Worm (Caenorhabditis elegans) whole organism, L1 larva: Measurements from ENCODE around the gene Y45G5AM.3.

Source experiments
- C04F5.9 ChIP-seq: sonication (generic microtip); optimal IDR thresholded peaks from 2 replicates; lab custom pipeline; 2016; ENCODE audit warnings: missing genetic modification characterization, missing compliant biosample characterization
- efl-1 ChIP-seq, 4 experiments: fragments of 150-350 bp; optimal IDR thresholded peaks in 3 of 4; peaks in 1 of 4; 1 replicate in 1 of 4; 2 replicates in 3 of 4; lab custom pipeline; 2014; ENCODE audit warnings: missing biosample characterization in 2 of 4, missing genetic modification characterization in 2 of 4, missing genetic modification reagents in 2 of 4
- efl-3 ChIP-seq: fragments of 200-800 bp; sonication (Bioruptor generic); optimal IDR thresholded peaks from 2 replicates; lab custom pipeline; 2018; ENCODE audit warnings: mild to moderate bottlenecking, missing genetic modification characterization, missing compliant biosample characterization
- jun-1 ChIP-seq: fragments of 150-350 bp; optimal IDR thresholded peaks from 2 replicates; lab custom pipeline; 2014; ENCODE audit warnings: missing biosample characterization, missing genetic modification reagents, missing genetic modification characterization
- mab-9 ChIP-seq: fragments of 200-800 bp; sonication (Bioruptor generic); IDR thresholded peaks from 2 replicates; pipeline ENCODE4 v1.3.6; 2022; ENCODE audit warnings: missing genetic modification reagents, missing genetic modification characterization, missing compliant biosample characterization
- skn-1 ChIP-seq: fragments of 150-350 bp; optimal IDR thresholded peaks from 2 replicates; lab custom pipeline; 2014; ENCODE audit warnings: missing biosample characterization, missing genetic modification characterization

DNA sequence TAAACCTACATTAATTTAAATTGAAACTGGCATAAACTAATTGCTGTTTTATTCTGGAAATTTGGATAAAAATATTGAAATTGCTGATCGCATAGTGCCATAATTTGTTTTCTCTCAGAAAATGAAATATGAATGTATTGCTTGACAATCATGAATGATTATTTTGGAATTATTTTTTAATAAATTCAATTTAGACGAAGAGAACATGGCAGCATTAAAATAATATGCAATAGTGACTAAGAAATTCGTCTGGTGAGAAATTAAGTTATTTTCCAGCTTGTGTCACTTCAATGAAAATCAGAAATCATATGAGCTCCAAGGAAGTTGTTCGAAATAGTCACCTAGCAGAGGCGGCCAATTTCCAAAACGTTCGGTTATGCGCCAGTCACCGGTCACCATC lies 49.7 kb upstream of the Y45G5AM.3 start, which contains the start of gene srw-133:
- TF ChIP-seq skn-1 (tag; lab: Kevin White, UChicago) (no peak), C04F5.9 (no peak), jun-1 (no peak), efl-3 (GFP tag; lab: Kevin White, UChicago) (no peak), mab-9 (no peak), efl-1 (optimal IDR thresholded peaks at IDR 0.05; lab: Kevin White, UChicago) (no peak), efl-1 (GFP tag; optimal IDR thresholded peaks at IDR 0.05 in 1 of 2; lab: Kevin White, UChicago) (peak in 1 of 2 experiments; percentile 3)
